3 fruit fly cellular contexts compared by ENCODE assay signal in genomic region chr3L:19179138-19179782, dm6.
TF ChIP-seq lines count a peak whose summit lies in the region.

No protein-coding gene starts in this region.

- no peak for TF ChIP-seq CTCF in whole organism, embryonic (GFP tag; optimal IDR thresholded peaks at IDR 0.05; lab: Kevin White, UChicago)

TF ChIP-seq in whole organism, embryonic, 481 proteins besides CTCF, POLR2A, EP300 and RAD21 (continues in another document):
- TF ChIP-seq CG31365 (tag; optimal IDR thresholded peaks at IDR 0.05; lab: Kevin White, UChicago) (no peak), CG31224 (GFP tag; IDR thresholded peaks at IDR 0.05; lab: Robert Waterston, UW) (no peak), CG1602 (GFP tag; optimal IDR thresholded peaks at IDR 0.05; lab: Kevin White, UChicago) (peak; percentile 20), CG2712 (tag; optimal IDR thresholded peaks at IDR 0.05; lab: Kevin White, UChicago) (peak; percentile 74), NC2β (GFP tag; optimal IDR thresholded peaks at IDR 0.05; lab: Kevin White, UChicago) (no peak), zfh1 (GFP tag; IDR thresholded peaks at IDR 0.05; lab: Robert Waterston, UW) (0 out of 3 replicates have a peak, but pooled peaks have one; percentile 37), chif (GFP tag; optimal IDR thresholded peaks at IDR 0.05; lab: Kevin White, UChicago) (peak in 1 of 2 experiments; percentile 25), dmrt11E (tag; optimal IDR thresholded peaks at IDR 0.05; lab: Kevin White, UChicago) (peak; percentile 77), CG10462 (GFP tag; optimal IDR thresholded peaks at IDR 0.05; lab: Kevin White, UChicago) (no peak), Six4 (GFP tag; optimal IDR thresholded peaks at IDR 0.05; lab: Kevin White, UChicago) (peak; percentile 7), CG8765 (GFP tag; IDR thresholded peaks at IDR 0.05; lab: Robert Waterston, UW) (peak; percentile 78), row (GFP tag; IDR thresholded peaks at IDR 0.05; lab: Robert Waterston, UW) (peak; percentile 46; the same call in 2 of the 3 replicates), CG4328 (GFP tag; optimal IDR thresholded peaks at IDR 0.05; lab: Kevin White, UChicago) (no peak), CG13775 (GFP tag; optimal IDR thresholded peaks at IDR 0.05; lab: Kevin White, UChicago) (peak; percentile 46), CG16815 (GFP tag; optimal IDR thresholded peaks at IDR 0.05; lab: Kevin White, UChicago) (peak; percentile 55), CG7556 (GFP tag; optimal IDR thresholded peaks at IDR 0.05; lab: Kevin White, UChicago) (no peak), B-H1 (GFP tag; IDR thresholded peaks at IDR 0.05; lab: Robert Waterston, UW) (no peak), CG8924 (tag; optimal IDR thresholded peaks at IDR 0.05; lab: Kevin White, UChicago) (peak; percentile 73), Xrp1 (GFP tag; IDR thresholded peaks at IDR 0.05; lab: Robert Waterston, UW) (peak; percentile 66), CG31441 (GFP tag; IDR thresholded peaks at IDR 0.05; lab: Robert Waterston, UW) (peak; percentile 40; the same call in 1 of the 2 replicates), CG8359 (GFP tag; optimal IDR thresholded peaks at IDR 0.05; lab: Kevin White, UChicago; ENCODE audit: borderline replicate concordance) (no peak), CG10979 (tag; optimal IDR thresholded peaks at IDR 0.05; lab: Kevin White, UChicago) (peak; percentile 72), CG12391 (tag; optimal IDR thresholded peaks at IDR 0.05; lab: Kevin White, UChicago) (peak; percentile 45), CG6689 (GFP tag; IDR thresholded peaks at IDR 0.05; lab: Robert Waterston, UW) (peak; percentile 45; the same call in 1 of the 2 replicates), CG9727 (GFP tag; optimal IDR thresholded peaks at IDR 0.05; lab: Kevin White, UChicago) (peak; percentile 74), CG14710 (tag; optimal IDR thresholded peaks at IDR 0.05; lab: Kevin White, UChicago) (peak; percentile 55), trem (tag; optimal IDR thresholded peaks at IDR 0.05; lab: Kevin White, UChicago) (peak; percentile 44), CG30403 (GFP tag; optimal IDR thresholded peaks at IDR 0.05; lab: Kevin White, UChicago) (peak; percentile 3), grau (tag; optimal IDR thresholded peaks at IDR 0.05; lab: Kevin White, UChicago) (peak; percentile 23)

TF ChIP-seq in whole organism, prepupa, 60 proteins besides CTCF, POLR2A, EP300 and RAD21:
- TF ChIP-seq svp (GFP tag; lab: Kevin White, UChicago) (peak; percentile 22), Ets96B (tag; optimal IDR thresholded peaks at IDR 0.05; lab: Kevin White, UChicago) (no peak)
TF ChIP-seq in whole organism, prepupa: peak in this region for 1.

TF ChIP-seq in whole organism, pupa, 21 proteins besides CTCF, POLR2A, EP300 and RAD21:
- no peak for TF ChIP-seq Ets98B (GFP tag; IDR thresholded peaks at IDR 0.05; lab: Robert Waterston, UW)
- TF ChIP-seq CG8301 (tag; optimal IDR thresholded peaks at IDR 0.05; lab: Kevin White, UChicago), result no peak
- TF ChIP-seq CG34367 (tag; optimal IDR thresholded peaks at IDR 0.05; lab: Kevin White, UChicago), result no peak
- peak; percentile 18 for TF ChIP-seq CG8159 (tag; optimal IDR thresholded peaks at IDR 0.05; lab: Kevin White, UChicago)
- TF ChIP-seq Pif1B (GFP tag; optimal IDR thresholded peaks at IDR 0.05; lab: Kevin White, UChicago), result no peak
- TF ChIP-seq CG4496 (GFP tag; IDR thresholded peaks at IDR 0.05; lab: Robert Waterston, UW), result no peak
TF ChIP-seq in whole organism, pupa: peak in this region for 1.
